Worm (Caenorhabditis elegans): ENCODE results near the gene F10C1.1.

The F10C1.1 gene

DNA sequence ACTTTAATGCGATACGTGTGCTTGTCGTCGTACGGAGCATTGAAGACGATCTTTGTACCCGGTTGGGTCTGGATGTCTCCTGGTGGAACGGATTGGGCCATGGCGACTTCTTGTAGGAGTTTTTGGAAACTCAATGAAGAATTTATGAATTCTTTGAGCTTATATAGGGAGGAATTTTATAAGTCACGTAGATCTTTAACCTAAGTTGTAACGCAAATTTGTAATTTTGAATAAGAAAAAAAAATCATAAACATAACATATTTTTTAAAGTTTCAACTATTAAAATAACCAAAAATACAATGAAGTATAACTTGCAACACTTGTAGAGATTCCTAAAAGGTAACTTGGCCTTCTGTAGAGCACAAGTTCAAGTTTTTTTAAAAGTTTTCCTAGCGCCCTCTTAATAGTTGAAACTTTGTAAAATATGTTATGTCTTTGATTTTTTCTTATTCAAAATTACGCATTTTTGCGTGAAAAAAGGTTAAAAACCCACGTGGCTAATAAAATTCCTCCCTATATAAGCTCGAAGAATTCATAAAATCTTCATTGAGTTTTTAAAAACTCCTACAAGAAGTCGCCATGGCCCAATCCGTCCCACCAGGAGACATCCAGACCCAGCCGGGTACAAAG lies 23.4 kb downstream of the F10C1.1 start, which contains the start of the genes msp-63 and msp-142:
Gene msp-63 (minus strand): TSS at position 101 of the 630 bp plus-strand sequence.
Gene msp-142 (plus strand): TSS at position 580 of the 630 bp plus-strand sequence.
- TF ChIP-seq lin-13 (tag; optimal IDR thresholded peaks at IDR 0.05) (no peak), flh-1 (GFP tag; optimal IDR thresholded peaks at IDR 0.05) (no peak), ceh-83 (GFP tag; optimal IDR thresholded peaks at IDR 0.05) (no peak), cnd-1 (tag; optimal IDR thresholded peaks at IDR 0.05) (no peak), nhr-237 (tag; optimal IDR thresholded peaks at IDR 0.05) (no peak), ham-2 (GFP tag; optimal IDR thresholded peaks at IDR 0.05) (no peak), lin-32 (GFP tag; optimal IDR thresholded peaks at IDR 0.05) (no peak)

DNA sequence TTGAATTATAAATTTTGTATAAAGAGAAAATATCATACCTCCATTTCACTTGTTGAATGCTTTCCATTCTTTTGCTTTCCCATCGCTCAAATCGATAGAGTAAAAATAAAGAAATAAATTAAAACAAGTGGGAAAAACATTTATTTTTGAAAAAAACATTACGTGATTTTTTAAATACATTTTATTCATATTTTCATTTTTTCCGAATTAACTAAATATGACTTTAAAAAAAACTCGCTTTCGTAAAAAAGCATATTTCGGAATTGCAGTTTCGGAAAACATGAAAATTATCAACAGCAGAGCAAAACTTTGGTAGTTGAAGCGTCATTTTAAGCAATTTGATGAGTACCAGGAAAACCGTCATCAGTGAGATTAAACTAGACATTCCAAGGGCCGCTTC lies 25.5 kb downstream of the F10C1.1 start, which contains the start of gene K05F1.8:
Gene K05F1.8 (minus strand): TSS at position 101 of the 400 bp plus-strand sequence.
- TF ChIP-seq elt-3 (tag; optimal IDR thresholded peaks at IDR 0.05) (no peak), ham-2 (GFP tag; optimal IDR thresholded peaks at IDR 0.05) (no peak), mab-5 (tag; optimal IDR thresholded peaks at IDR 0.05) (no peak), mls-2 (tag; optimal IDR thresholded peaks at IDR 0.05) (no peak), sptf-1 (tag; optimal IDR thresholded peaks at IDR 0.05) (no peak), snpc-4 (tag; optimal IDR thresholded peaks at IDR 0.05) (no peak), cnd-1 (tag; optimal IDR thresholded peaks at IDR 0.05) (no peak), bed-3 (GFP tag; optimal IDR thresholded peaks at IDR 0.05) (no peak), elt-1 (tag; optimal IDR thresholded peaks at IDR 0.05; ENCODE audit: borderline replicate concordance, insufficient read depth) (no peak), unc-62 (GFP tag; optimal IDR thresholded peaks at IDR 0.05) (no peak), ceh-39 (tag; optimal IDR thresholded peaks at IDR 0.05) (no peak), unc-120 (tag; optimal IDR thresholded peaks at IDR 0.05; ENCODE audit: poor library complexity, severe bottlenecking) (no peak), ceh-43 (GFP tag; optimal IDR thresholded peaks at IDR 0.05) (no peak), ceh-83 (GFP tag; optimal IDR thresholded peaks at IDR 0.05) (no peak), lin-32 (GFP tag; optimal IDR thresholded peaks at IDR 0.05) (no peak), flh-1 (GFP tag; optimal IDR thresholded peaks at IDR 0.05) (no peak)

- TF ChIP-seq blmp-1 (tag; optimal IDR thresholded peaks at IDR 0.05) (no peak), flh-1 (GFP tag; optimal IDR thresholded peaks at IDR 0.05) (no peak), unc-62 (GFP tag; optimal IDR thresholded peaks at IDR 0.05) (no peak), ceh-39 (tag; optimal IDR thresholded peaks at IDR 0.05) (no peak), sptf-1 (tag; optimal IDR thresholded peaks at IDR 0.05) (no peak)
Observed at ce11 chrII:5801075-5801474, 27.0 kb downstream of the F10C1.1 start, which contains the start of the genes K05F1.9 and K05F1.1. Gene K05F1.9, minus strand, starts transcription at chrII:5801175. Gene K05F1.1, plus strand, starts transcription at chrII:5801382.

DNA sequence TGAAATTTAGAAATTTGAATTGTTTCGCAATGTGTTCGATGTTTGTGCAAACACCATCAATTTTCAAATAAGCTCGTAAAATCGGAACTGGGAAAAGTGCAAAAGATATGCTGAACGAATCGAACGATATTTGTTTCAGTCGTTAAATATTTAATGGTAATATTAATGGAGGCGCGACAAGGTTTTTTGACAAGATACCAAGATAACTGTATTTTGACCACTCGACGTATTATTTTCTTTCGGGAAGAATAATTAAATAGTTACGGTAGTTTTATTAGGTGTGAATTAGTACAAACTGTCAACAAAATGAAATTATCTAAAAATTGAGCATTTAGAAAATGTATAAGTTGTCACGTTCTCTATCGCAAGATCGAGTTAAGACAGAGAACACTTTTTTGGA lies 30.3 kb downstream of the F10C1.1 start:
- no peak for TF ChIP-seq ham-2 (GFP tag; optimal IDR thresholded peaks at IDR 0.05)
- no peak for TF ChIP-seq sptf-1 (tag; optimal IDR thresholded peaks at IDR 0.05)
- TF ChIP-seq hlh-1 (tag; optimal IDR thresholded peaks at IDR 0.05), result no peak
- TF ChIP-seq zip-8 (tag; optimal IDR thresholded peaks at IDR 0.05), result peak; percentile 63

ce11 chrII:5805303-5805702 lies 31.3 kb downstream of the F10C1.1 start, which contains the start of gene K05F1.10:
Gene K05F1.10, minus strand, starts transcription at chrII:5805473.
- TF ChIP-seq sem-2 (GFP tag; optimal IDR thresholded peaks at IDR 0.05) (no peak), ztf-11 (tag; optimal IDR thresholded peaks at IDR 0.05) (no peak), ceh-83 (GFP tag; optimal IDR thresholded peaks at IDR 0.05) (no peak), nhr-237 (tag; optimal IDR thresholded peaks at IDR 0.05) (no peak), snpc-4 (tag; optimal IDR thresholded peaks at IDR 0.05) (no peak), pha-4 (tag; optimal IDR thresholded peaks at IDR 0.05) (no peak), nhr-76 (tag; optimal IDR thresholded peaks at IDR 0.05) (no peak), elt-1 (tag; optimal IDR thresholded peaks at IDR 0.05; ENCODE audit: borderline replicate concordance, insufficient read depth) (no peak), sptf-1 (tag; optimal IDR thresholded peaks at IDR 0.05) (no peak), lin-32 (GFP tag; optimal IDR thresholded peaks at IDR 0.05) (no peak), tbx-8 (GFP tag; optimal IDR thresholded peaks at IDR 0.05) (no peak), elt-3 (tag; optimal IDR thresholded peaks at IDR 0.05) (no peak), hlh-1 (tag; optimal IDR thresholded peaks at IDR 0.05) (no peak)

ce11 chrII:5806563-5806962 lies 32.5 kb downstream of the F10C1.1 start:
- TF ChIP-seq mab-5 (tag; optimal IDR thresholded peaks at IDR 0.05) (no peak), nhr-2 (tag; optimal IDR thresholded peaks at IDR 0.05) (no peak), flh-1 (GFP tag; optimal IDR thresholded peaks at IDR 0.05) (no peak), tbx-8 (GFP tag; optimal IDR thresholded peaks at IDR 0.05) (no peak), lin-13 (tag; optimal IDR thresholded peaks at IDR 0.05) (no peak), mep-1 (tag; optimal IDR thresholded peaks at IDR 0.05) (no peak), unc-62 (GFP tag; optimal IDR thresholded peaks at IDR 0.05) (no peak)

All from whole organism, mixed stage, embryonic.